Worm (Caenorhabditis elegans): ENCODE measurements around the gene srv-2.

ce11 chrII:10571967-10572366 lies 30.1 kb downstream of the srv-2 start, which contains the start of gene C06A1.3:
- TF ChIP-seq unc-62 (GFP tag; optimal IDR thresholded peaks at IDR 0.05), result no peak
- no peak for TF ChIP-seq nhr-11 (tag; optimal IDR thresholded peaks at IDR 0.05)
- TF ChIP-seq elt-2 (tag; optimal IDR thresholded peaks at IDR 0.05), result no peak
- TF ChIP-seq ztf-11 (tag; optimal IDR thresholded peaks at IDR 0.05), result no peak
- TF ChIP-seq ama-1 (optimal IDR thresholded peaks at IDR 0.05), result no peak
- no peak for TF ChIP-seq egl-27 (tag; optimal IDR thresholded peaks at IDR 0.05)
- TF ChIP-seq nhr-76 (tag; optimal IDR thresholded peaks at IDR 0.05), result no peak
- no peak for TF ChIP-seq lin-15B (tag; optimal IDR thresholded peaks at IDR 0.05)
- no peak for TF ChIP-seq lin-39 (tag; optimal IDR thresholded peaks at IDR 0.05)
- no peak for TF ChIP-seq ztf-4 (tag; optimal IDR thresholded peaks at IDR 0.05)
